Fruit fly (Drosophila melanogaster) whole organism, embryonic: ENCODE data around the gene Mad.
A peak's percentile ranks its signal among the peaks of the same experiment; 100 is the strongest.

Source experiments
- CG10147 ChIP-seq: fragments of 200-800 bp; sonication (Bioruptor generic); optimal IDR thresholded peaks from 2 replicates; lab custom pipeline; 2019; ENCODE audit warnings: missing biosample characterization, mild to moderate bottlenecking, missing genetic modification characterization, moderate library complexity
- CG10267 ChIP-seq: fragments of 200-800 bp; sonication (Bioruptor generic); optimal IDR thresholded peaks from 2 replicates; lab custom pipeline; 2018; ENCODE audit warnings: missing biosample characterization, mild to moderate bottlenecking, missing genetic modification characterization, moderate library complexity
- CG13296 ChIP-seq: fragments of 200-800 bp; sonication (Bioruptor generic); optimal IDR thresholded peaks from 3 replicates; lab custom pipeline; 2018; ENCODE audit warnings: missing biosample characterization, mild to moderate bottlenecking, missing genetic modification characterization
- CG15514 ChIP-seq: fragments of 200-800 bp; sonication (Bioruptor generic); optimal IDR thresholded peaks from 3 replicates; lab custom pipeline; 2017; ENCODE audit warnings: missing biosample characterization, missing genetic modification characterization, mild to moderate bottlenecking, moderate library complexity, missing genetic modification reagents
- CG1792 ChIP-seq: fragments of 200-800 bp; sonication (Bioruptor generic); optimal IDR thresholded peaks from 2 replicates; lab custom pipeline; 2016; ENCODE audit warnings: missing biosample characterization, missing genetic modification characterization
- CG30431 ChIP-seq: fragments of 200-800 bp; sonication (Bioruptor generic); optimal IDR thresholded peaks from 2 replicates; lab custom pipeline; 2017; ENCODE audit warnings: missing biosample characterization, missing genetic modification characterization
- CG3163 ChIP-seq: fragments of 200-800 bp; sonication (Bioruptor generic); optimal IDR thresholded peaks from 3 replicates; lab custom pipeline; 2016; ENCODE audit warnings: missing biosample characterization, missing genetic modification characterization
- CG33213 ChIP-seq: fragments of 200-800 bp; sonication (Bioruptor generic); optimal IDR thresholded peaks from 3 replicates; lab custom pipeline; 2016; ENCODE audit warnings: missing biosample characterization, missing genetic modification characterization
- CG3407 ChIP-seq: fragments of 200-800 bp; sonication (Bioruptor generic); optimal IDR thresholded peaks from 2 replicates; lab custom pipeline; 2018; ENCODE audit warnings: missing biosample characterization, mild to moderate bottlenecking, missing genetic modification characterization
- CG43689 ChIP-seq: fragments of 200-800 bp; sonication (Bioruptor generic); IDR thresholded peaks from 2 replicates; pipeline ENCODE4 v1.3.6; 2022; ENCODE audit warnings: missing biosample characterization, missing genetic modification characterization
- CG6175 ChIP-seq: fragments of 200-800 bp; sonication (Bioruptor generic); IDR thresholded peaks from 3 replicates; pipeline ENCODE4 v1.3.6; 2022; ENCODE audit warnings: missing biosample characterization, missing genetic modification characterization
- CG6272 ChIP-seq: fragments of 200-800 bp; sonication (Bioruptor generic); IDR thresholded peaks from 2 replicates; pipeline ENCODE4 v1.3.6; 2022; ENCODE audit warnings: missing biosample characterization, missing genetic modification characterization
- CG6683 ChIP-seq: fragments of 200-800 bp; sonication (Bioruptor generic); optimal IDR thresholded peaks from 2 replicates; lab custom pipeline; 2017; ENCODE audit warnings: missing biosample characterization, mild to moderate bottlenecking, missing genetic modification characterization, missing genetic modification reagents
- CG6765 ChIP-seq: fragments of 200-800 bp; sonication (Bioruptor generic); optimal IDR thresholded peaks from 3 replicates; lab custom pipeline; 2017; ENCODE audit warnings: missing biosample characterization, mild to moderate bottlenecking, missing genetic modification characterization
- CG6854 ChIP-seq: fragments of 200-800 bp; sonication (Bioruptor generic); optimal IDR thresholded peaks from 3 replicates; lab custom pipeline; 2017; ENCODE audit warnings: missing biosample characterization, mild to moderate bottlenecking, missing genetic modification characterization
- CG8089 ChIP-seq: fragments of 200-800 bp; sonication (Bioruptor generic); optimal IDR thresholded peaks from 3 replicates; lab custom pipeline; 2016; ENCODE audit warnings: missing biosample characterization, missing genetic modification characterization
- CG9609 ChIP-seq: fragments of 200-800 bp; sonication (Bioruptor generic); optimal IDR thresholded peaks from 3 replicates; lab custom pipeline; 2016; ENCODE audit warnings: missing biosample characterization, missing genetic modification characterization
- CoRest ChIP-seq: fragments of 200-800 bp; sonication (Bioruptor generic); optimal IDR thresholded peaks from 3 replicates; lab custom pipeline; 2018; ENCODE audit warnings: missing biosample characterization, mild to moderate bottlenecking, missing genetic modification characterization, moderate library complexity
- Dad ChIP-seq: fragments of 200-800 bp; sonication (Bioruptor generic); optimal IDR thresholded peaks from 3 replicates; lab custom pipeline; 2016; ENCODE audit warnings: missing biosample characterization, missing genetic modification characterization
- E2f2 ChIP-seq: fragments of 200-800 bp; sonication (Bioruptor generic); IDR thresholded peaks from 2 replicates; pipeline ENCODE4 v1.3.6; 2022; ENCODE audit warnings: missing biosample characterization, missing genetic modification characterization
- Fer3 ChIP-seq: fragments of 200-800 bp; sonication (Bioruptor generic); optimal IDR thresholded peaks from 2 replicates; lab custom pipeline; 2018; ENCODE audit warnings: missing biosample characterization, mild to moderate bottlenecking, missing genetic modification characterization, moderate library complexity
- Gsc ChIP-seq: fragments of 200-800 bp; sonication (Bioruptor generic); IDR thresholded peaks from 2 replicates; pipeline ENCODE4 v1.3.6; 2022; ENCODE audit warnings: missing biosample characterization, missing genetic modification characterization
- Hmr ChIP-seq: fragments of 200-800 bp; sonication (Bioruptor generic); optimal IDR thresholded peaks from 3 replicates; lab custom pipeline; 2017; ENCODE audit warnings: mild to moderate bottlenecking, missing biosample characterization, missing genetic modification reagents, missing genetic modification characterization
- Jarid2 ChIP-seq: fragments of 200-800 bp; sonication (Bioruptor generic); optimal IDR thresholded peaks from 3 replicates; lab custom pipeline; 2017; ENCODE audit warnings: mild to moderate bottlenecking, missing biosample characterization, missing genetic modification reagents, missing genetic modification characterization
- Lim3 ChIP-seq: fragments of 200-800 bp; sonication (Bioruptor generic); IDR thresholded peaks from 2 replicates; pipeline ENCODE4 v1.3.6; 2022; ENCODE audit warnings: missing biosample characterization, missing genetic modification characterization
- Max ChIP-seq: fragments of 200-800 bp; sonication (Bioruptor generic); optimal IDR thresholded peaks from 2 replicates; lab custom pipeline; 2016; ENCODE audit warnings: missing biosample characterization, mild to moderate bottlenecking, missing genetic modification characterization
- Myb ChIP-seq: fragments of 200-800 bp; sonication (Bioruptor generic); optimal IDR thresholded peaks from 2 replicates; lab custom pipeline; 2016; ENCODE audit warnings: missing biosample characterization, missing genetic modification characterization
- Nf-YB ChIP-seq: fragments of 200-800 bp; sonication (Bioruptor generic); optimal IDR thresholded peaks from 3 replicates; lab custom pipeline; 2019; ENCODE audit warnings: missing biosample characterization, mild to moderate bottlenecking, missing genetic modification characterization, moderate library complexity
- Oli ChIP-seq: fragments of 200-800 bp; sonication (Bioruptor generic); optimal IDR thresholded peaks from 2 replicates; lab custom pipeline; 2018; ENCODE audit warnings: missing biosample characterization, mild to moderate bottlenecking, missing genetic modification characterization, moderate library complexity
- Taf1 ChIP-seq: fragments of 200-800 bp; sonication (Bioruptor generic); IDR thresholded peaks from 2 replicates; pipeline ENCODE4 v1.3.6; 2022; ENCODE audit warnings: missing biosample characterization, missing genetic modification characterization
- Usf ChIP-seq: fragments of 200-800 bp; sonication (Bioruptor generic); optimal IDR thresholded peaks from 2 replicates; lab custom pipeline; 2017; ENCODE audit warnings: missing genotype, missing biosample characterization, missing genetic modification characterization
- abd-A ChIP-seq: fragments of 200-800 bp; sonication (Bioruptor generic); optimal IDR thresholded peaks from 3 replicates; lab custom pipeline; 2019; ENCODE audit warnings: missing biosample characterization, mild to moderate bottlenecking, missing genetic modification characterization, moderate library complexity
- ac ChIP-seq: fragments of 200-800 bp; sonication (Bioruptor generic); optimal IDR thresholded peaks from 3 replicates; lab custom pipeline; 2017; ENCODE audit warnings: missing biosample characterization, mild to moderate bottlenecking, missing genetic modification characterization
- ara ChIP-seq: fragments of 200-800 bp; sonication (Bioruptor generic); IDR thresholded peaks from 2 replicates; pipeline ENCODE4 v1.3.6; 2022; ENCODE audit warnings: missing biosample characterization, missing genetic modification characterization
- bcd ChIP-seq: fragments of 200-800 bp; sonication (Bioruptor generic); optimal IDR thresholded peaks from 2 replicates; lab custom pipeline; 2017; ENCODE audit warnings: missing biosample characterization, mild to moderate bottlenecking, missing genetic modification characterization
- dimm ChIP-seq: fragments of 200-800 bp; sonication (Bioruptor generic); IDR thresholded peaks from 2 replicates; pipeline ENCODE4 v1.3.6; 2022; ENCODE audit warnings: missing biosample characterization, missing genetic modification characterization
- fru ChIP-seq: fragments of >200 bp; optimal IDR thresholded peaks from 2 replicates; lab custom pipeline; 2017
- gsb-n ChIP-seq: fragments of 200-800 bp; sonication (Bioruptor generic); optimal IDR thresholded peaks from 3 replicates; lab custom pipeline; 2018; ENCODE audit warnings: missing biosample characterization, mild to moderate bottlenecking, missing genetic modification characterization
- ham ChIP-seq: fragments of 200-800 bp; sonication (Bioruptor generic); IDR thresholded peaks from 2 replicates; pipeline ENCODE4 v1.3.6; 2022; ENCODE audit warnings: missing biosample characterization, missing genetic modification characterization
- hth ChIP-seq: fragments of >200 bp; optimal IDR thresholded peaks from 2 replicates; lab custom pipeline; 2017; ENCODE audit warnings: inconsistent platforms
- luna ChIP-seq: fragments of 200-800 bp; sonication (Bioruptor generic); optimal IDR thresholded peaks from 2 replicates; lab custom pipeline; 2016; ENCODE audit warnings: missing biosample characterization, missing genetic modification characterization
- odd ChIP-seq: fragments of 200-800 bp; sonication (Bioruptor generic); optimal IDR thresholded peaks from 2 replicates; lab custom pipeline; 2017; ENCODE audit warnings: missing biosample characterization, mild to moderate bottlenecking, missing genetic modification characterization
- org-1 ChIP-seq: fragments of 200-800 bp; sonication (Bioruptor generic); optimal IDR thresholded peaks from 2 replicates; lab custom pipeline; 2017; ENCODE audit warnings: missing biosample characterization, missing genetic modification characterization
- pb ChIP-seq: fragments of 200-800 bp; sonication (Bioruptor generic); optimal IDR thresholded peaks from 3 replicates; lab custom pipeline; 2016; ENCODE audit warnings: missing biosample characterization, missing genetic modification characterization
- sd ChIP-seq: fragments of 200-800 bp; sonication (Bioruptor generic); optimal IDR thresholded peaks from 3 replicates; lab custom pipeline; 2018; ENCODE audit warnings: missing biosample characterization, mild to moderate bottlenecking, missing genetic modification characterization, moderate library complexity
- sens ChIP-seq: fragments of 200-800 bp; sonication (Bioruptor generic); peaks from one replicate; lab custom pipeline; 2016; ENCODE audit warnings: missing biosample characterization, missing genetic modification characterization
- shn ChIP-seq: fragments of 200-800 bp; sonication (Bioruptor generic); optimal IDR thresholded peaks from 3 replicates; lab custom pipeline; 2016; ENCODE audit warnings: missing biosample characterization, missing genetic modification characterization
- slbo ChIP-seq: fragments of 200-800 bp; sonication (Bioruptor generic); IDR thresholded peaks from 2 replicates; pipeline ENCODE4 v1.3.6; 2022; ENCODE audit warnings: missing biosample characterization, missing genetic modification characterization
- sug ChIP-seq: fragments of 200-800 bp; optimal IDR thresholded peaks from 2 replicates; lab custom pipeline; 2019; ENCODE audit warnings: missing biosample characterization, mild to moderate bottlenecking, missing genetic modification characterization, moderate library complexity
- trh ChIP-seq: fragments of 200-800 bp; sonication (Bioruptor generic); optimal IDR thresholded peaks from 2 replicates; lab custom pipeline; 2016; ENCODE audit warnings: missing biosample characterization, missing genetic modification characterization
- vfl ChIP-seq: fragments of 200-800 bp; sonication (Bioruptor generic); optimal IDR thresholded peaks from 2 replicates; lab custom pipeline; 2016; ENCODE audit warnings: missing biosample characterization, missing genetic modification characterization
- yki ChIP-seq: fragments of >200 bp; optimal IDR thresholded peaks from 3 replicates; lab custom pipeline; 2018

The Mad gene

dm6 chr2L:3158260-3159072, 977 bp downstream of the Mad start (continued):
- TF ChIP-seq CG30431 (no peak), CG6683 (GFP tag; lab: Kevin White, UChicago) (no peak), ac (GFP tag; lab: Kevin White, UChicago) (no peak), Taf1 (GFP tag; lab: Robert Waterston, UW) (no peak), Hmr (peak; percentile 24), CG33213 (GFP tag; lab: Kevin White, UChicago) (no peak), Fer3 (no peak), CG15514 (GFP tag; lab: Kevin White, UChicago) (peak; percentile 54), CG13296 (GFP tag; lab: Kevin White, UChicago) (no peak), sug (tag; lab: Kevin White, UChicago) (peak; percentile 24), CG3407 (GFP tag; lab: Kevin White, UChicago) (peak; percentile 25), sd (peak; percentile 83), shn (GFP tag; lab: Kevin White, UChicago) (no peak), yki (lab: Kevin White, UChicago) (no peak), ara (GFP tag; lab: Robert Waterston, UW) (no peak), Gsc (GFP tag; lab: Robert Waterston, UW) (no peak), sens (peak; percentile 84), E2f2 (GFP tag; lab: Robert Waterston, UW) (0 out of 2 replicates have a peak, but pooled peaks have one; percentile 25), bcd (GFP tag; lab: Kevin White, UChicago) (no peak), vfl (no peak), abd-A (tag; lab: Kevin White, UChicago) (no peak), Max (GFP tag; lab: Kevin White, UChicago) (no peak), CG9609 (GFP tag; lab: Kevin White, UChicago) (no peak), trh (GFP tag; lab: Kevin White, UChicago) (no peak), Jarid2 (GFP tag; lab: Kevin White, UChicago) (no peak), CG43689 (GFP tag; lab: Robert Waterston, UW) (no peak), CG8089 (GFP tag; lab: Kevin White, UChicago) (no peak), Dad (GFP tag; lab: Kevin White, UChicago) (no peak), Usf (GFP tag; lab: Kevin White, UChicago) (no peak), CG3163 (GFP tag; lab: Kevin White, UChicago) (no peak), pb (GFP tag; lab: Kevin White, UChicago) (no peak), CG6272 (GFP tag; lab: Robert Waterston, UW) (no peak), CG6765 (GFP tag; lab: Kevin White, UChicago) (no peak), gsb-n (peak; percentile 6), slbo (GFP tag; lab: Robert Waterston, UW) (no peak; the same call in 1 of the 2 replicates), ham (no peak), Lim3 (no peak), org-1 (GFP tag; lab: Kevin White, UChicago) (peak; percentile 2), Nf-YB (GFP tag; lab: Kevin White, UChicago) (peak; percentile 20), CG10267 (tag; lab: Kevin White, UChicago) (no peak), CG6854 (GFP tag; lab: Kevin White, UChicago) (no peak), CG1792 (peak; percentile 0), fru (lab: Kevin White, UChicago) (no peak), CoRest (tag; lab: Kevin White, UChicago) (peak; percentile 16), odd (GFP tag; lab: Kevin White, UChicago) (peak; percentile 28), Myb (no peak), dimm (GFP tag; lab: Robert Waterston, UW) (no peak), hth (lab: Kevin White, UChicago) (no peak), Oli (tag; lab: Kevin White, UChicago) (no peak), CG10147 (GFP tag; lab: Kevin White, UChicago) (no peak), CG6175 (GFP tag; lab: Robert Waterston, UW) (no peak), luna (GFP tag; lab: Kevin White, UChicago) (no peak)
